Fruit fly (Drosophila melanogaster) whole organism: ENCODE measurements around the gene Vdup1.

Experiments used
- CG8478 ChIP-seq: fragments of >200 bp; optimal IDR thresholded peaks from 2 replicates; lab custom pipeline; 2018; ENCODE audit warnings: inconsistent platforms
- Dll ChIP-seq: fragments of >200 bp; optimal IDR thresholded peaks from 2 replicates; lab custom pipeline; 2017
- EcR ChIP-seq, 2 experiments: fragments of >200 bp; optimal IDR thresholded peaks; 2 replicates each; lab custom pipeline; 2017; ENCODE audit warnings: missing biosample characterization in 2 of 2, missing genetic modification characterization in 2 of 2, missing genetic modification reagents in 2 of 2
- pan ChIP-seq: fragments of >200 bp; optimal IDR thresholded peaks from 2 replicates; lab custom pipeline; 2017
- psq ChIP-seq: fragments of >200 bp; optimal IDR thresholded peaks from 2 replicates; lab custom pipeline; 2017
- usp ChIP-seq: fragments of >200 bp; optimal IDR thresholded peaks from 2 replicates; lab custom pipeline; 2017; ENCODE audit warnings: missing biosample characterization, missing genetic modification characterization, mixed read lengths

dm6 chr3L:177938-178337 is 825 bp downstream of the Vdup1 start:
- TF ChIP-seq Dll (lab: Kevin White, UChicago) (no peak), psq (lab: Kevin White, UChicago) (no peak), CG8478 (lab: Kevin White, UChicago) (no peak), pan (lab: Kevin White, UChicago) (no peak), usp (GFP tag; lab: Kevin White, UChicago) (no peak), EcR (GFP tag; optimal IDR thresholded peaks at IDR 0.05; lab: Kevin White, UChicago) (no peak)
